Worm (Caenorhabditis elegans) whole organism, L3 larva: Measurements from ENCODE around the gene dpy-26.
"Not testable (repeated sequence)": the region's sequence is repeated elsewhere in the genome, so short reads cannot be mapped to it uniquely, and the experiment has no call there.

Experiments
- R02D3.7 ChIP-seq: fragments of 150-350 bp; optimal IDR thresholded peaks from 2 replicates; lab custom pipeline; 2014; ENCODE audit warnings: missing biosample characterization, missing genetic modification characterization
- ama-1 ChIP-seq: fragments of 150-350 bp; optimal IDR thresholded peaks from 2 replicates; lab custom pipeline; 2018
- daf-12 ChIP-seq: fragments of 150-350 bp; optimal IDR thresholded peaks from 2 replicates; lab custom pipeline; 2014; ENCODE audit warnings: missing biosample characterization, missing genetic modification reagents, missing genetic modification characterization
- fkh-10 ChIP-seq: sonication (generic microtip); optimal IDR thresholded peaks from 2 replicates; lab custom pipeline; 2017; ENCODE audit warnings: missing biosample characterization, missing genetic modification reagents, missing genetic modification characterization
- fos-1 ChIP-seq: fragments of 150-350 bp; optimal IDR thresholded peaks from 2 replicates; lab custom pipeline; 2014; ENCODE audit warnings: missing biosample characterization, missing genetic modification characterization
- lin-15B ChIP-seq: fragments of 150-350 bp; optimal IDR thresholded peaks from 2 replicates; lab custom pipeline; 2014; ENCODE audit warnings: missing biosample characterization, missing genetic modification characterization
- nhr-12 ChIP-seq: fragments of 150-350 bp; optimal IDR thresholded peaks from 2 replicates; lab custom pipeline; 2014; ENCODE audit warnings: missing biosample characterization, missing genetic modification characterization
- nhr-23 ChIP-seq: fragments of 150-350 bp; optimal IDR thresholded peaks from 2 replicates; lab custom pipeline; 2014; ENCODE audit warnings: missing biosample characterization, missing genetic modification reagents, missing genetic modification characterization
- nhr-25 ChIP-seq: sonication (generic microtip); optimal IDR thresholded peaks from 2 replicates; lab custom pipeline; 2017; ENCODE audit warnings: missing biosample characterization, missing genetic modification characterization
- nhr-28 ChIP-seq: fragments of 150-350 bp; optimal IDR thresholded peaks from 2 replicates; lab custom pipeline; 2014; ENCODE audit warnings: missing biosample characterization, missing genetic modification characterization
- nhr-77 ChIP-seq: fragments of 150-350 bp; optimal IDR thresholded peaks from 2 replicates; lab custom pipeline; 2014; ENCODE audit warnings: missing biosample characterization, missing genetic modification characterization
- skn-1 ChIP-seq: fragments of 150-350 bp; optimal IDR thresholded peaks from 2 replicates; lab custom pipeline; 2014; ENCODE audit warnings: missing biosample characterization, missing genetic modification characterization
- unc-62 ChIP-seq: fragments of 150-350 bp; sonication (generic microtip); optimal IDR thresholded peaks from 4 replicates; lab custom pipeline; 2014; ENCODE audit warnings: missing biosample characterization, missing genetic modification reagents, missing genetic modification characterization
- ztf-11 ChIP-seq: fragments of 150-350 bp; optimal IDR thresholded peaks from 2 replicates; lab custom pipeline; 2014; ENCODE audit warnings: missing biosample characterization, missing genetic modification characterization

ce11 chrIV:12478711-12479110 is 27.6 kb upstream of the dpy-26 start, which contains the start of gene igdb-1:
- TF ChIP-seq lin-15B (tag; lab: Kevin White, UChicago); nhr-25 (tag; lab: Kevin White, UChicago); fkh-10 (GFP tag; lab: Kevin White, UChicago); fos-1; R02D3.7 (tag; lab: Kevin White, UChicago); nhr-12; unc-62 (GFP tag; lab: Kevin White, UChicago); ama-1 (lab: Kevin White, UChicago); daf-12; nhr-28 (tag; lab: Kevin White, UChicago); nhr-23 (tag; lab: Kevin White, UChicago); skn-1 (tag; lab: Kevin White, UChicago); ztf-11 (tag; lab: Kevin White, UChicago); nhr-77 (tag; lab: Kevin White, UChicago): not testable (repeated sequence)
